Worm (Caenorhabditis elegans) whole organism, L1 larva: ENCODE results near the gene E01G6.2.
"Not testable (repeated sequence)": the region's sequence is repeated elsewhere in the genome, so short reads cannot be mapped to it uniquely, and the experiment has no call there.

ENCODE experiments used
- C04F5.9 ChIP-seq: sonication (generic microtip); optimal IDR thresholded peaks from 2 replicates; lab custom pipeline; 2016; ENCODE audit warnings: missing genetic modification characterization, missing compliant biosample characterization
- C34B4.2 ChIP-seq: sonication (generic microtip); optimal IDR thresholded peaks from 2 replicates; lab custom pipeline; 2017; ENCODE audit warnings: mild to moderate bottlenecking, missing genetic modification characterization, missing compliant biosample characterization
- ama-1 ChIP-seq: fragments of 150-350 bp; optimal IDR thresholded peaks from 2 replicates; lab custom pipeline; 2014
- blmp-1 ChIP-seq: fragments of 150-350 bp; optimal IDR thresholded peaks from 2 replicates; lab custom pipeline; 2014; ENCODE audit warnings: missing biosample characterization, missing genetic modification characterization
- dpl-1 ChIP-seq, 3 experiments: fragments of 150-350 bp in 2 of 3; sonication (generic microtip) in 1 of 3; optimal IDR thresholded peaks; 2 replicates each; lab custom pipeline; 2014 to 2017; ENCODE audit warnings: missing biosample characterization in 3 of 3, missing genetic modification characterization in 3 of 3, missing genetic modification reagents in 3 of 3
- dsc-1 ChIP-seq: sonication (generic microtip); optimal IDR thresholded peaks from 2 replicates; lab custom pipeline; 2016; ENCODE audit warnings: mild to moderate bottlenecking, missing genetic modification characterization, missing compliant biosample characterization
- efl-1 ChIP-seq, 4 experiments: fragments of 150-350 bp; optimal IDR thresholded peaks in 3 of 4; peaks in 1 of 4; 1 replicate in 1 of 4; 2 replicates in 3 of 4; lab custom pipeline; 2014; ENCODE audit warnings: missing biosample characterization in 2 of 4, missing genetic modification characterization in 2 of 4, missing genetic modification reagents in 2 of 4
- efl-3 ChIP-seq: fragments of 200-800 bp; sonication (Bioruptor generic); optimal IDR thresholded peaks from 2 replicates; lab custom pipeline; 2018; ENCODE audit warnings: mild to moderate bottlenecking, missing genetic modification characterization, missing compliant biosample characterization
- egl-13 ChIP-seq: sonication (generic microtip); optimal IDR thresholded peaks from 2 replicates; lab custom pipeline; 2016; ENCODE audit warnings: missing genotype, missing genetic modification reagents, missing genetic modification characterization, missing compliant biosample characterization
- elt-3 ChIP-seq, 6 experiments: fragments of 150-350 bp in 1 of 6; sonication (generic microtip); optimal IDR thresholded peaks; 2 replicates each; lab custom pipeline; 2017 to 2018; ENCODE audit warnings: missing biosample characterization in 6 of 6, missing genetic modification characterization in 6 of 6, inconsistent platforms in 1 of 6
- ets-5 ChIP-seq: fragments of 200-800 bp; sonication (Bioruptor generic); IDR thresholded peaks from 2 replicates; pipeline ENCODE4 v1.3.6; 2022; ENCODE audit warnings: missing genetic modification characterization, missing compliant biosample characterization
- fkh-10 ChIP-seq: sonication (generic microtip); optimal IDR thresholded peaks from 2 replicates; lab custom pipeline; 2017; ENCODE audit warnings: missing biosample characterization, missing genetic modification reagents, missing genetic modification characterization
- fkh-8 ChIP-seq: sonication (generic microtip); optimal IDR thresholded peaks from 2 replicates; lab custom pipeline; 2016; ENCODE audit warnings: mild to moderate bottlenecking, missing genetic modification characterization, missing compliant biosample characterization
- irx-1 ChIP-seq: sonication (generic microtip); optimal IDR thresholded peaks from 2 replicates; lab custom pipeline; 2016; ENCODE audit warnings: missing genetic modification characterization, missing compliant biosample characterization
- lin-13 ChIP-seq: fragments of 150-350 bp; optimal IDR thresholded peaks from 2 replicates; lab custom pipeline; 2014; ENCODE audit warnings: missing biosample characterization, missing genetic modification reagents, missing genetic modification characterization
- lin-14 ChIP-seq: fragments of 200-800 bp; sonication (Bioruptor generic); optimal IDR thresholded peaks from 2 replicates; lab custom pipeline; 2018; ENCODE audit warnings: mild to moderate bottlenecking, missing genetic modification characterization, moderate library complexity, missing compliant biosample characterization
- mab-9 ChIP-seq: fragments of 200-800 bp; sonication (Bioruptor generic); IDR thresholded peaks from 2 replicates; pipeline ENCODE4 v1.3.6; 2022; ENCODE audit warnings: missing genetic modification reagents, missing genetic modification characterization, missing compliant biosample characterization
- mdl-1 ChIP-seq, 2 experiments: fragments of 150-350 bp; optimal IDR thresholded peaks; 2 replicates each; lab custom pipeline; 2014 to 2017; ENCODE audit warnings: missing biosample characterization in 2 of 2, missing genetic modification characterization in 2 of 2, inconsistent platforms in 1 of 2
- mef-2 ChIP-seq: fragments of 150-350 bp; optimal IDR thresholded peaks from 2 replicates; lab custom pipeline; 2014; ENCODE audit warnings: missing biosample characterization, missing genetic modification characterization
- nhr-11 ChIP-seq: fragments of 150-350 bp; optimal IDR thresholded peaks from 2 replicates; lab custom pipeline; 2014; ENCODE audit warnings: missing biosample characterization, missing genetic modification characterization
- nhr-12 ChIP-seq: sonication (generic microtip); optimal IDR thresholded peaks from 2 replicates; lab custom pipeline; 2017; ENCODE audit warnings: missing biosample characterization, missing genetic modification characterization
- nhr-19 ChIP-seq: fragments of 200-800 bp; sonication (Bioruptor generic); conservative IDR thresholded peaks from 2 replicates; pipeline ENCODE4 v1.3.6; 2022; ENCODE audit warnings: missing genetic modification characterization, missing compliant biosample characterization
- nhr-20 ChIP-seq: sonication (generic microtip); optimal IDR thresholded peaks from 2 replicates; lab custom pipeline; 2016; ENCODE audit warnings: mild to moderate bottlenecking, missing genetic modification characterization, missing compliant biosample characterization
- nhr-237 ChIP-seq: fragments of 150-350 bp; optimal IDR thresholded peaks from 2 replicates; lab custom pipeline; 2014; ENCODE audit warnings: missing biosample characterization, missing genetic modification characterization
- nhr-77 ChIP-seq: fragments of 150-350 bp; optimal IDR thresholded peaks from 2 replicates; lab custom pipeline; 2014; ENCODE audit warnings: missing biosample characterization, missing genetic modification characterization
- nhr-84 ChIP-seq: sonication (generic microtip); optimal IDR thresholded peaks from 2 replicates; lab custom pipeline; 2017; ENCODE audit warnings: missing biosample characterization, missing genetic modification characterization
- nhr-85 ChIP-seq: sonication (generic microtip); peaks from one replicate; lab custom pipeline; 2016; ENCODE audit warnings: missing genetic modification characterization, inconsistent platforms, missing compliant biosample characterization
- pqm-1 ChIP-seq: sonication (generic microtip); optimal IDR thresholded peaks from 3 replicates; lab custom pipeline; 2017; ENCODE audit warnings: missing biosample characterization, missing genetic modification characterization
- skn-1 ChIP-seq: fragments of 150-350 bp; optimal IDR thresholded peaks from 2 replicates; lab custom pipeline; 2014; ENCODE audit warnings: missing biosample characterization, missing genetic modification characterization
- snpc-4 ChIP-seq: fragments of 150-350 bp; optimal IDR thresholded peaks from 2 replicates; lab custom pipeline; 2014; ENCODE audit warnings: missing biosample characterization, missing genetic modification characterization
- snu-23 ChIP-seq: sonication (generic microtip); optimal IDR thresholded peaks from 2 replicates; lab custom pipeline; 2016; ENCODE audit warnings: missing genetic modification characterization, missing compliant biosample characterization
- sox-4 ChIP-seq: sonication (generic microtip); optimal IDR thresholded peaks from 2 replicates; lab custom pipeline; 2016; ENCODE audit warnings: missing genetic modification characterization, missing compliant biosample characterization
- sptf-1 ChIP-seq: fragments of 150-350 bp; optimal IDR thresholded peaks from 2 replicates; lab custom pipeline; 2014; ENCODE audit warnings: missing biosample characterization, missing genetic modification characterization
- sup-37 ChIP-seq: fragments of 200-800 bp; sonication (Bioruptor generic); optimal IDR thresholded peaks from 2 replicates; lab custom pipeline; 2018; ENCODE audit warnings: mild to moderate bottlenecking, missing genetic modification characterization, missing compliant biosample characterization
- tbx-2 ChIP-seq: sonication (generic microtip); optimal IDR thresholded peaks from 2 replicates; lab custom pipeline; 2016; ENCODE audit warnings: missing genetic modification characterization, missing compliant biosample characterization
- unc-130 ChIP-seq: fragments of 150-350 bp; optimal IDR thresholded peaks from 2 replicates; lab custom pipeline; 2017; ENCODE audit warnings: missing biosample characterization, missing genetic modification characterization, inconsistent platforms
- unc-30 ChIP-seq: sonication (generic microtip); optimal IDR thresholded peaks from 2 replicates; lab custom pipeline; 2017; ENCODE audit warnings: missing biosample characterization, missing genetic modification characterization
- unc-62 ChIP-seq: fragments of 150-350 bp; optimal IDR thresholded peaks from 2 replicates; lab custom pipeline; 2014; ENCODE audit warnings: missing biosample characterization, missing genetic modification reagents, missing genetic modification characterization
- vab-15 ChIP-seq: sonication (generic microtip); optimal IDR thresholded peaks from 2 replicates; lab custom pipeline; 2017; ENCODE audit warnings: missing genotype, mild to moderate bottlenecking, missing genetic modification characterization, missing compliant biosample characterization
- zag-1 ChIP-seq: fragments of 150-350 bp; optimal IDR thresholded peaks from 2 replicates; lab custom pipeline; 2014; ENCODE audit warnings: missing biosample characterization, missing genetic modification characterization

The E01G6.2 gene

ce11 chrX:12296392-12296791 is 39.9 kb downstream of the E01G6.2 start, which contains the start of gene W06D11.2:
TSS of gene W06D11.2 (minus strand) at chrX:12296730.
- no peak for TF ChIP-seq nhr-20 (tag; lab: Kevin White, UChicago)
- TF ChIP-seq nhr-85 (tag; lab: Kevin White, UChicago), result no peak
- no peak for TF ChIP-seq nhr-237
- no peak for TF ChIP-seq mef-2
- no peak for TF ChIP-seq snpc-4 (tag; lab: Kevin White, UChicago)
- TF ChIP-seq dsc-1 (tag; lab: Kevin White, UChicago), result no peak
- no peak for TF ChIP-seq efl-3 (GFP tag; lab: Kevin White, UChicago)
- no peak for TF ChIP-seq irx-1 (tag; lab: Kevin White, UChicago)

DNA sequence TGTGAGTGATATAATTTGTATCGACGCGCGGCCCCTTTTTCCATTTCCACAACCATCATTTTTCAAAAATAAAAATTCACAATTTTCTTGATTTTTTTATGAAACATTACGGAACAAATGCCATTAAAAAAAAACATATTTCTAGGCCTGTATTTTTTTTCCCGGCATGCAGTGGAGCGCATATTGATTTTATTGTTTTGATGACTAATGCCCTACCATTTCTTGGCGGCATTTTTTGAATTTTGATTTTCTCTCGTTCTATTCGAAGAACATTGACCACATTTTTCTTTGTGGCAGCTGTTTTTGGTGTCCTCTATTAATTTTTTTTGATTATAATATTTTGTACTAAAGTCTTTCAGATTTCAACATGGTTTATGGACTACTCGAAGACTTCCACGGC is 41.9 kb downstream of the E01G6.2 start, which contains the start of gene W06D11.3:
Gene W06D11.3 (plus strand): TSS at position 360 of the 400 bp plus-strand sequence.
- no peak for TF ChIP-seq sup-37 (GFP tag; lab: Kevin White, UChicago)
- TF ChIP-seq nhr-12, result no peak
- no peak for TF ChIP-seq skn-1 (tag; lab: Kevin White, UChicago)
- TF ChIP-seq nhr-84 (tag; lab: Kevin White, UChicago), result no peak
- no peak for TF ChIP-seq C34B4.2 (tag; lab: Kevin White, UChicago)
- TF ChIP-seq unc-62 (GFP tag; lab: Kevin White, UChicago), result no peak
- no peak for TF ChIP-seq elt-3 (tag; optimal IDR thresholded peaks at IDR 0.05; lab: Kevin White, UChicago)
- no peak for TF ChIP-seq sox-4
- no peak for TF ChIP-seq blmp-1

DNA sequence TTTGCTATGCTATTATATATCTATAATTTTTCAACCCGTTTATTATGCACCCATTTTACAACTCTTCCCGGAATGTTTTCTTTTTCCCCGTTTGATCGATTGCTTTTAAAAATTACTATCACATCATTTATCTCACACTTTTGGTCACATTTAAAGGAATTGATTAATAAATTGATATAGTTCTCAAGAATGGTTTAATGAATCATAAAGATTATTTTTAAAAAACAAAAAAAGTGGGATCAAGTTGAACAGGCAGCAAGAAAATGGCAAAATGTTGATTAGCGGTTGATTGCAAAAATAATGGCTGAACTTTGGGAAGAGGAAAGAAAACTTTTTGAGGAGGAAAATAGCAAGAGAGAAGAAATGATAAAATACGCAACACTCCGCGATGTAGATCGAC is 43.4 kb downstream of the E01G6.2 start, which contains the start of gene W06D11.5:
Gene W06D11.5 (plus strand): TSS at position 301 of the 400 bp plus-strand sequence.
- TF ChIP-seq nhr-85 (tag; lab: Kevin White, UChicago) (peak; percentile 1), nhr-77 (tag; lab: Kevin White, UChicago) (no peak)

DNA sequence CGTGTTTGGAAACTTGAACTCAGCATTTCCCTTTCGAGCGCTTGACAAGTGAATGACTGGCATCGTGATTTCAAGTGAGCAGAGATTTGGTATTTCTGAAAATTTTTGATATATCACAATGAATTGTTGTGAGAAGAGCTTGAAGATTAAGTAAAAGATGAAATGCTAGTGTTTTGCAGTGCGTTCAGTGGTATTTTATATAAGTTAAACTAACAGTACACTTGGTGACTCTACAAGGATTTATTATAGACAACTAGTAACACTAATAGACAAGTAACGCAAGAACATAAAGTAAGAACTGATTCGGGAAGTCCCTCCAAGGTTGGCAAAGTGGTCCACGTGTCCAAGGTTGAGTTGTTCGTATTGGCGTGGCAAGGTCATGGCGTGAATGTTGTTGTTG is 46.3 kb downstream of the E01G6.2 start, which contains the start of gene dot-1.3:
Gene dot-1.3 (minus strand): TSS at position 101 of the 400 bp plus-strand sequence.
- TF ChIP-seq ama-1 (lab: Kevin White, UChicago); lin-13 (GFP tag; lab: Kevin White, UChicago); egl-13 (tag; lab: Kevin White, UChicago): not testable (repeated sequence)

DNA sequence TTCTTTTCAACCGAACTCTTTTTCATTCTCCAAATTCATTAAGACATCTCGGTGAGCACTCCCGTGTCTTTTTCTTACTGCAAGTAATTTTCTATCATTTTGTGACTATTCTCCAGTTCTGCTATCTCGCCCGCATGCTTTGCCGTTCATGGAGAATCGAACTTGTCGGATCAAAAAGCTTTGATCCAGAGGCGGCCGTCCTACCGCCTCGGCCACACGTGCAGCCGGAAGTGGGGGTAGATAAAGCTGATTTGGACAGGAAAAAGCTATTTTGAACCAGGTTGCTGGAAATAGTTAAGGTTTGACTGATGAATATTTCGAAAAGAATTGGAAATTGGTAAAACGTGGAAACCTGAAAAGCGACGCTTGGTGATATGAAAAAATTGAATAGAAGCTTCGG is 47.8 kb downstream of the E01G6.2 start:
- TF ChIP-seq ets-5 (GFP tag; lab: Robert Waterston, UW), result no peak
- no peak for TF ChIP-seq fkh-10
- TF ChIP-seq mdl-1 (tag; optimal IDR thresholded peaks at IDR 0.05; lab: Kevin White, UChicago), result no peak
- no peak for TF ChIP-seq unc-130
- TF ChIP-seq irx-1 (tag; lab: Kevin White, UChicago), result no peak
- TF ChIP-seq efl-1 (optimal IDR thresholded peaks at IDR 0.05; lab: Kevin White, UChicago), result no peak
- no peak for TF ChIP-seq efl-1 (GFP tag; optimal IDR thresholded peaks at IDR 0.05 in 1 of 2; lab: Kevin White, UChicago)
- TF ChIP-seq snu-23 (GFP tag; lab: Kevin White, UChicago), result no peak

DNA sequence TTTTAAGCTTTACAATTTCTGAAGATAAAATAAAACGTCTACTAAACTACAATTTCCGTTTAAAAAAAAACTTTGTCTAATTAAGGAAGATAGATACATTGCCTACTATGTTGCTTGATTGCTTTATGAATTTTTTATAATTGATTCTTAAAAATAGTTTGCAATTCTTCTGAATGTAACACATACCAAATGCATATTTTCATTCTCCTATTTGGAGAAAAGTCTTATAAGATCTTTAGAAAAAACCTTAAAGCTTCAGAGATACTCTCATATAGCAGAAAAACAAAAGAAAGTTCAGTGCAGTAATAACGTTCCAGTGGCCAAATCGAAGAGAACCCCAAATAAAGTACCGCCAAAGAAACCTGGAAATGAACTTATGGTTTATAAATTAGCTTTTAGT is 50.1 kb downstream of the E01G6.2 start, which contains the start of gene phf-32:
Gene phf-32 (plus strand): TSS at position 301 of the 400 bp plus-strand sequence.
- TF ChIP-seq skn-1 (tag; lab: Kevin White, UChicago) (no peak), dpl-1 (GFP tag; optimal IDR thresholded peaks at IDR 0.05; lab: Kevin White, UChicago) (no peak), zag-1 (tag; lab: Kevin White, UChicago) (no peak), pqm-1 (tag; lab: Kevin White, UChicago) (no peak), unc-30 (tag; lab: Kevin White, UChicago) (no peak), nhr-237 (no peak), lin-14 (GFP tag; lab: Kevin White, UChicago) (no peak), tbx-2 (tag; lab: Kevin White, UChicago) (no peak), mab-9 (GFP tag; lab: Robert Waterston, UW) (no peak), nhr-19 (no peak), C04F5.9 (no peak), nhr-11 (tag; lab: Kevin White, UChicago) (no peak), vab-15 (tag; lab: Kevin White, UChicago) (no peak), sptf-1 (tag; lab: Kevin White, UChicago) (no peak), fkh-8 (tag; lab: Kevin White, UChicago) (no peak), snpc-4 (tag; lab: Kevin White, UChicago) (no peak)
- TF ChIP-seq, all 84 proteins: peak for 0
